Worm (Caenorhabditis elegans): ENCODE data around the gene H04J21.1.

The H04J21.1 gene

ce11 chrIII:2343273-2343672 lies 28.5 kb downstream of the H04J21.1 start, which contains the start of gene phf-5:
Gene phf-5, plus strand, starts transcription at chrIII:2343573.
- TF ChIP-seq unc-62 (GFP tag; optimal IDR thresholded peaks at IDR 0.05), result no peak

ce11 chrIII:2331033-2331625 lies 40.6 kb downstream of the H04J21.1 start, which contains the start of the genes Y54F10BM.13 and ppm-1.D:
Gene Y54F10BM.13, minus strand, starts transcription at chrIII:2331083.
Gene ppm-1.D, plus strand, starts transcription at chrIII:2331572.
- TF ChIP-seq unc-62 (GFP tag; optimal IDR thresholded peaks at IDR 0.05), result no peak

ce11 chrIII:2330389-2330788 lies 41.4 kb downstream of the H04J21.1 start:
- TF ChIP-seq unc-62 (GFP tag; optimal IDR thresholded peaks at IDR 0.05), result no peak

- no peak for TF ChIP-seq unc-62 (GFP tag; optimal IDR thresholded peaks at IDR 0.05)
Observed at ce11 chrIII:2329336-2329735, 42.4 kb downstream of the H04J21.1 start, which contains the start of gene Y54F10BM.12. Gene Y54F10BM.12, minus strand, starts transcription at chrIII:2329679.

ce11 chrIII:2328612-2329011 lies 43.2 kb downstream of the H04J21.1 start:
- TF ChIP-seq unc-62 (GFP tag; optimal IDR thresholded peaks at IDR 0.05), result no peak

ce11 chrIII:2324703-2325102 lies 47.1 kb downstream of the H04J21.1 start:
- no peak for TF ChIP-seq unc-62 (GFP tag; optimal IDR thresholded peaks at IDR 0.05)
